Fruit fly (Drosophila melanogaster) whole organism, wandering third instar larva: Measurements from ENCODE around the gene CG12057.

Source experiments
- Dfd ChIP-seq: fragments of >200 bp; optimal IDR thresholded peaks from 2 replicates; lab custom pipeline; 2017; ENCODE audit warnings: missing biosample characterization, missing genetic modification characterization
- HLH106 ChIP-seq: fragments of 200-800 bp; optimal IDR thresholded peaks from 3 replicates; lab custom pipeline; 2019; ENCODE audit warnings: missing biosample characterization, mild to moderate bottlenecking, missing genetic modification characterization, moderate library complexity
- Myc ChIP-seq: fragments of >200 bp; optimal IDR thresholded peaks from 2 replicates; lab custom pipeline; 2017
- fru ChIP-seq: fragments of 200-800 bp; sonication (Bioruptor generic); optimal IDR thresholded peaks from 3 replicates; lab custom pipeline; 2016; ENCODE audit warnings: missing biosample characterization, mild to moderate bottlenecking, missing genetic modification characterization
- h ChIP-seq: fragments of 200-800 bp; sonication (Bioruptor generic); optimal IDR thresholded peaks from 3 replicates; lab custom pipeline; 2016; ENCODE audit warnings: missing biosample characterization, mild to moderate bottlenecking, missing genetic modification characterization
- lola ChIP-seq: fragments of >200 bp; optimal IDR thresholded peaks from 2 replicates; lab custom pipeline; 2017; ENCODE audit warnings: missing biosample characterization, missing genetic modification characterization
- psq ChIP-seq: fragments of 200-800 bp; sonication (Bioruptor generic); optimal IDR thresholded peaks from 3 replicates; lab custom pipeline; 2017; ENCODE audit warnings: missing biosample characterization, mild to moderate bottlenecking, missing genetic modification characterization, moderate library complexity
- sage ChIP-seq: fragments of 200-800 bp; sonication (Bioruptor generic); optimal IDR thresholded peaks from 2 replicates; lab custom pipeline; 2016; ENCODE audit warnings: missing biosample characterization, mild to moderate bottlenecking, missing genetic modification characterization
- woc ChIP-seq: sonication (Bioruptor generic); optimal IDR thresholded peaks from 2 replicates; lab custom pipeline; 2016; ENCODE audit warnings: missing biosample characterization, mild to moderate bottlenecking, missing genetic modification characterization

- TF ChIP-seq Myc (lab: Kevin White, UChicago) (no peak), Dfd (GFP tag; lab: Kevin White, UChicago) (no peak), psq (GFP tag; lab: Kevin White, UChicago) (no peak), HLH106 (tag; lab: Kevin White, UChicago) (no peak), sage (GFP tag; lab: Kevin White, UChicago) (no peak), h (GFP tag; lab: Kevin White, UChicago) (no peak), fru (no peak), lola (GFP tag; lab: Kevin White, UChicago) (no peak), woc (GFP tag; lab: Kevin White, UChicago) (no peak)
Observed at dm6 chrX:9195311-9195710, 3.9 kb downstream of the CG12057 start.
